Worm (Caenorhabditis elegans) whole organism, L4 larva: Measurements from ENCODE around the gene R08A2.7.
A peak's percentile ranks its signal among the peaks of the same experiment; 100 is the strongest.

Experiments used
- T20F7.1 ChIP-seq: fragments of 200-800 bp; sonication (Bioruptor generic); optimal IDR thresholded peaks from 2 replicates; lab custom pipeline; 2018; ENCODE audit warnings: mild to moderate bottlenecking, missing genetic modification characterization, missing compliant biosample characterization
- Y48G9A.11 ChIP-seq: fragments of 200-800 bp; sonication (Bioruptor generic); IDR thresholded peaks from 2 replicates; pipeline ENCODE4 v1.3.6; 2022; ENCODE audit warnings: missing genetic modification reagents, missing genetic modification characterization, missing compliant biosample characterization
- aha-1 ChIP-seq: fragments of 150-350 bp; peaks from one replicate; lab custom pipeline; 2014; ENCODE audit warnings: missing biosample characterization, missing genetic modification characterization
- ama-1 ChIP-seq: fragments of 150-350 bp; optimal IDR thresholded peaks from 2 replicates; lab custom pipeline; 2014; ENCODE audit warnings: inconsistent platforms, mixed read lengths
- ceh-44 ChIP-seq: fragments of 200-800 bp; sonication (Bioruptor generic); IDR thresholded peaks from 2 replicates; pipeline ENCODE4 v1.3.6; 2022; ENCODE audit warnings: missing genetic modification reagents, missing genetic modification characterization, missing compliant biosample characterization
- dmd-9 ChIP-seq: fragments of 200-800 bp; sonication (Bioruptor generic); IDR thresholded peaks from 2 replicates; pipeline ENCODE4 v1.3.6; 2022; ENCODE audit warnings: missing genetic modification reagents, missing genetic modification characterization, missing compliant biosample characterization
- egl-43 ChIP-seq: fragments of 200-800 bp; sonication (Bioruptor generic); IDR thresholded peaks from 2 replicates; pipeline ENCODE4 v1.3.6; 2022; ENCODE audit warnings: missing genetic modification reagents, missing genetic modification characterization, missing compliant biosample characterization
- lsy-2 ChIP-seq, 2 experiments: fragments of 150-350 bp in 1 of 2; sonication (generic microtip) in 1 of 2; optimal IDR thresholded peaks; 2 replicates each; lab custom pipeline; 2014 to 2017; ENCODE audit warnings: missing biosample characterization in 2 of 2, missing genetic modification characterization in 2 of 2
- nhr-102 ChIP-seq: sonication (generic microtip); optimal IDR thresholded peaks from 2 replicates; lab custom pipeline; 2016; ENCODE audit warnings: mild to moderate bottlenecking, missing genetic modification characterization, moderate library complexity, missing compliant biosample characterization
- nhr-11 ChIP-seq: fragments of 150-350 bp; optimal IDR thresholded peaks from 2 replicates; lab custom pipeline; 2014; ENCODE audit warnings: missing biosample characterization, missing genetic modification characterization
- nhr-237 ChIP-seq: sonication (generic microtip); optimal IDR thresholded peaks from 2 replicates; lab custom pipeline; 2017; ENCODE audit warnings: missing biosample characterization, missing genetic modification characterization
- tra-1 ChIP-seq: fragments of 200-800 bp; sonication (Bioruptor generic); IDR thresholded peaks from 2 replicates; pipeline ENCODE4 v1.3.6; 2022; ENCODE audit warnings: missing genetic modification reagents, missing genetic modification characterization, missing compliant biosample characterization
- unc-39 ChIP-seq: sonication (generic microtip); optimal IDR thresholded peaks from 2 replicates; lab custom pipeline; 2017; ENCODE audit warnings: missing biosample characterization, missing genetic modification characterization

ce11 chrV:14683291-14683690, 39.8 kb upstream of the R08A2.7 start:
- TF ChIP-seq aha-1 (tag; lab: Kevin White, UChicago), result no peak
- TF ChIP-seq tra-1 (GFP tag; lab: Robert Waterston, UW), result no peak
- no peak for TF ChIP-seq nhr-102 (tag; lab: Kevin White, UChicago)
- no peak for TF ChIP-seq ama-1 (lab: Kevin White, UChicago)
- TF ChIP-seq T20F7.1 (GFP tag; lab: Kevin White, UChicago), result no peak
- no peak for TF ChIP-seq egl-43 (GFP tag; lab: Robert Waterston, UW)
- no peak for TF ChIP-seq unc-39
- no peak for TF ChIP-seq nhr-237 (tag; lab: Kevin White, UChicago)
- no peak for TF ChIP-seq ceh-44 (GFP tag; lab: Robert Waterston, UW)
- 0 out of 2 replicates have a peak, but pooled peaks have one; percentile 29 for TF ChIP-seq Y48G9A.11 (GFP tag; lab: Robert Waterston, UW)
- no peak for TF ChIP-seq nhr-11 (tag; lab: Kevin White, UChicago)
- TF ChIP-seq lsy-2 (tag; optimal IDR thresholded peaks at IDR 0.05; lab: Kevin White, UChicago), result no peak
- no peak for TF ChIP-seq dmd-9 (GFP tag; lab: Robert Waterston, UW)
